Fruit fly (Drosophila melanogaster): ENCODE data around the gene Mkp3.

dm6 chr3L:19016805-19017161 is 69.4 kb downstream of the Mkp3 start:
- TF ChIP-seq dmrt93B (GFP tag; optimal IDR thresholded peaks at IDR 0.05) (no peak), lola (GFP tag; optimal IDR thresholded peaks at IDR 0.05) (no peak), Hr78 (GFP tag; optimal IDR thresholded peaks at IDR 0.05) (no peak), rgr (GFP tag; optimal IDR thresholded peaks at IDR 0.05) (no peak), br (GFP tag; optimal IDR thresholded peaks at IDR 0.05) (no peak), HLH106 (tag; optimal IDR thresholded peaks at IDR 0.05) (no peak)

Measured in whole organism, wandering third instar larva.